Fruit fly (Drosophila melanogaster) whole organism, adult: ENCODE results near the gene solo.

Source experiments
- CG11617 ChIP-seq: fragments of 200-800 bp; sonication (Bioruptor generic); optimal IDR thresholded peaks from 2 replicates; lab custom pipeline; 2017; ENCODE audit warnings: mild to moderate bottlenecking, missing biosample characterization, missing genetic modification reagents, missing genetic modification characterization
- Clk ChIP-seq: fragments of 200-800 bp; sonication (Bioruptor generic); optimal IDR thresholded peaks from 2 replicates; lab custom pipeline; 2017; ENCODE audit warnings: missing biosample characterization, missing genetic modification characterization
- Crg-1 ChIP-seq: fragments of 200-800 bp; sonication (Bioruptor generic); optimal IDR thresholded peaks from 2 replicates; lab custom pipeline; 2016; ENCODE audit warnings: missing biosample characterization, missing genetic modification characterization
- cnc ChIP-seq, 2 experiments: fragments of >200 bp; optimal IDR thresholded peaks; 2 replicates each; lab custom pipeline; 2017
- kay ChIP-seq: fragments of 200-800 bp; sonication (Bioruptor generic); peaks from one replicate; lab custom pipeline; 2016; ENCODE audit warnings: missing biosample characterization, missing genetic modification characterization, borderline replicate concordance

dm6 chr2L:15058118-15058402, 3.4 kb upstream of the solo start, which contains the start of gene CG33679:
- TF ChIP-seq Crg-1 (GFP tag; lab: Kevin White, UChicago) (no peak), cnc (optimal IDR thresholded peaks at IDR 0.05; lab: Kevin White, UChicago) (no peak), CG11617 (no peak), kay (GFP tag; lab: Kevin White, UChicago) (no peak), Clk (GFP tag; lab: Kevin White, UChicago) (no peak)
